Worm (Caenorhabditis elegans): ENCODE results near the gene oac-50.

- TF ChIP-seq lsy-2 (tag; optimal IDR thresholded peaks at IDR 0.05) (no peak), mxl-2 (GFP tag; conservative IDR thresholded peaks at IDR 0.05) (no peak), fkh-10 (GFP tag; optimal IDR thresholded peaks at IDR 0.05) (no peak), nhr-10 (tag; optimal IDR thresholded peaks at IDR 0.05) (no peak), R02D3.7 (tag; optimal IDR thresholded peaks at IDR 0.05) (no peak), F10B5.3 (tag; optimal IDR thresholded peaks at IDR 0.05) (no peak), hmg-1.1 (GFP tag; IDR thresholded peaks at IDR 0.05) (no peak), pha-4 (GFP tag; IDR thresholded peaks at IDR 0.05) (no peak), pha-4 (tag; optimal IDR thresholded peaks at IDR 0.05) (no peak)
Measured at ce11 chrV:9056253-9056652, 17.1 kb downstream of the oac-50 start, which contains the start of gene C25E10.10.
